Fruit fly (Drosophila melanogaster) whole organism, embryonic: ENCODE results near the gene CG33796.

Source experiments
- BtbVII ChIP-seq: fragments of 200-800 bp; sonication (Bioruptor generic); optimal IDR thresholded peaks from 3 replicates; lab custom pipeline; 2017; ENCODE audit warnings: missing biosample characterization, mild to moderate bottlenecking, missing genetic modification characterization
- CG10147 ChIP-seq: fragments of 200-800 bp; sonication (Bioruptor generic); optimal IDR thresholded peaks from 2 replicates; lab custom pipeline; 2019; ENCODE audit warnings: missing biosample characterization, mild to moderate bottlenecking, missing genetic modification characterization, moderate library complexity
- CG11247 ChIP-seq: fragments of 200-800 bp; sonication (Bioruptor generic); IDR thresholded peaks from 2 replicates; pipeline ENCODE4 v1.3.6; 2022; ENCODE audit warnings: missing biosample characterization, missing genetic modification characterization
- CG12299 ChIP-seq: fragments of 200-800 bp; sonication (Bioruptor generic); optimal IDR thresholded peaks from 2 replicates; lab custom pipeline; 2018; ENCODE audit warnings: missing biosample characterization, mild to moderate bottlenecking, missing genetic modification characterization
- CG17186 ChIP-seq: fragments of 200-800 bp; sonication (Bioruptor generic); optimal IDR thresholded peaks from 3 replicates; lab custom pipeline; 2017; ENCODE audit warnings: missing biosample characterization, missing genetic modification reagents, missing genetic modification characterization
- CG32772 ChIP-seq: fragments of 200-800 bp; sonication (Bioruptor generic); IDR thresholded peaks from 2 replicates; pipeline ENCODE4 v1.3.6; 2022; ENCODE audit warnings: missing biosample characterization, missing genetic modification characterization
- CG33557 ChIP-seq: fragments of 200-800 bp; sonication (Bioruptor generic); optimal IDR thresholded peaks from 2 replicates; lab custom pipeline; 2019; ENCODE audit warnings: missing biosample characterization, mild to moderate bottlenecking, missing genetic modification characterization, moderate library complexity
- CG3726 ChIP-seq: fragments of 200-800 bp; sonication (Bioruptor generic); IDR thresholded peaks from 3 replicates; pipeline ENCODE4, ENCODE4 v1.3.6; 2022; ENCODE audit warnings: missing biosample characterization, missing genetic modification characterization
- CG43689 ChIP-seq: fragments of 200-800 bp; sonication (Bioruptor generic); IDR thresholded peaks from 2 replicates; pipeline ENCODE4 v1.3.6; 2022; ENCODE audit warnings: missing biosample characterization, missing genetic modification characterization
- CG6683 ChIP-seq: fragments of 200-800 bp; sonication (Bioruptor generic); optimal IDR thresholded peaks from 2 replicates; lab custom pipeline; 2017; ENCODE audit warnings: missing biosample characterization, mild to moderate bottlenecking, missing genetic modification characterization, missing genetic modification reagents
- CG6791 ChIP-seq: fragments of 200-800 bp; sonication (Bioruptor generic); IDR thresholded peaks from 3 replicates; pipeline ENCODE4 v1.3.6; 2022; ENCODE audit warnings: missing biosample characterization, missing genetic modification characterization; ENCODE audit not compliant: partially characterized antibody
- CG7963 ChIP-seq: fragments of 200-800 bp; sonication (Bioruptor generic); IDR thresholded peaks from 3 replicates; pipeline ENCODE4 v1.3.6; 2022; ENCODE audit warnings: missing biosample characterization, missing genetic modification characterization; ENCODE audit not compliant: partially characterized antibody
- CG8944 ChIP-seq: fragments of 200-800 bp; sonication (Bioruptor generic); optimal IDR thresholded peaks from 3 replicates; lab custom pipeline; 2016; ENCODE audit warnings: missing biosample characterization, missing genetic modification characterization
- CG9609 ChIP-seq: fragments of 200-800 bp; sonication (Bioruptor generic); optimal IDR thresholded peaks from 3 replicates; lab custom pipeline; 2016; ENCODE audit warnings: missing biosample characterization, missing genetic modification characterization
- CG9876 ChIP-seq: fragments of 200-800 bp; sonication (Bioruptor generic); optimal IDR thresholded peaks from 2 replicates; lab custom pipeline; 2016; ENCODE audit warnings: missing biosample characterization, missing genetic modification characterization
- CTCF ChIP-seq: fragments of 200-800 bp; sonication (Bioruptor generic); optimal IDR thresholded peaks from 2 replicates; lab custom pipeline; 2017; ENCODE audit warnings: missing biosample characterization, mild to moderate bottlenecking, missing genetic modification characterization, moderate library complexity
- Dll ChIP-seq: fragments of 200-800 bp; sonication (Bioruptor generic); IDR thresholded peaks from 4 replicates; pipeline ENCODE4 v1.3.6; 2022; ENCODE audit warnings: missing biosample characterization, missing genetic modification characterization; ENCODE audit not compliant: partially characterized antibody
- Doc3 ChIP-seq: fragments of 200-800 bp; sonication (Bioruptor generic); IDR thresholded peaks from 3 replicates; pipeline ENCODE4 v1.3.6; 2022; ENCODE audit warnings: missing biosample characterization, missing genetic modification characterization; ENCODE audit not compliant: partially characterized antibody
- Drgx ChIP-seq: fragments of 200-800 bp; sonication (Bioruptor generic); IDR thresholded peaks from 2 replicates; pipeline ENCODE4 v1.3.6; 2022; ENCODE audit warnings: missing biosample characterization, missing genetic modification characterization
- HLHmδ ChIP-seq: fragments of 200-800 bp; sonication (Bioruptor generic); optimal IDR thresholded peaks from 2 replicates; lab custom pipeline; 2018; ENCODE audit warnings: missing biosample characterization, mild to moderate bottlenecking, missing genetic modification characterization, moderate library complexity
- Myb ChIP-seq: fragments of 200-800 bp; sonication (Bioruptor generic); optimal IDR thresholded peaks from 2 replicates; lab custom pipeline; 2016; ENCODE audit warnings: missing biosample characterization, missing genetic modification characterization
- NC2β ChIP-seq: fragments of 200-800 bp; sonication (Bioruptor generic); optimal IDR thresholded peaks from 2 replicates; lab custom pipeline; 2016; ENCODE audit warnings: missing biosample characterization, missing genetic modification characterization
- Poxn ChIP-seq: fragments of 200-800 bp; sonication (Bioruptor generic); IDR thresholded peaks from 2 replicates; pipeline ENCODE4 v1.3.6; 2022; ENCODE audit warnings: missing biosample characterization, missing genetic modification characterization
- Ptx1 ChIP-seq: fragments of 200-800 bp; sonication (Bioruptor generic); IDR thresholded peaks from 2 replicates; pipeline ENCODE4 v1.3.6; 2022; ENCODE audit warnings: missing biosample characterization, missing genetic modification characterization
- Sry-δ ChIP-seq: fragments of 200-800 bp; sonication (Bioruptor generic); optimal IDR thresholded peaks from 2 replicates; lab custom pipeline; 2016; ENCODE audit warnings: missing biosample characterization, missing genetic modification characterization
- ap ChIP-seq: fragments of 200-800 bp; sonication (Bioruptor generic); IDR thresholded peaks from 2 replicates; pipeline ENCODE4 v1.3.6; 2022; ENCODE audit warnings: missing biosample characterization, missing genetic modification characterization
- br ChIP-seq: fragments of >200 bp; optimal IDR thresholded peaks from 2 replicates; lab custom pipeline; 2017
- bsh ChIP-seq, 2 experiments: fragments of 200-800 bp; sonication (Bioruptor generic); optimal IDR thresholded peaks; 2 replicates each; lab custom pipeline; 2017 to 2018; ENCODE audit warnings: mild to moderate bottlenecking in 2 of 2, missing biosample characterization in 2 of 2, missing genetic modification characterization in 2 of 2, moderate library complexity in 1 of 2
- cad ChIP-seq: fragments of >200 bp; optimal IDR thresholded peaks from 2 replicates; lab custom pipeline; 2017; ENCODE audit warnings: missing biosample characterization, missing genetic modification characterization
- crc ChIP-seq: fragments of 200-800 bp; sonication (Bioruptor generic); optimal IDR thresholded peaks from 2 replicates; lab custom pipeline; 2016; ENCODE audit warnings: missing biosample characterization, missing genetic modification characterization
- crol ChIP-seq: fragments of 200-800 bp; sonication (Bioruptor generic); IDR thresholded peaks from 2 replicates; pipeline ENCODE4 v1.3.6; 2022; ENCODE audit warnings: missing biosample characterization, missing genetic modification characterization
- fd3F ChIP-seq: fragments of 200-800 bp; sonication (Bioruptor generic); optimal IDR thresholded peaks from 2 replicates; lab custom pipeline; 2018; ENCODE audit warnings: missing biosample characterization, mild to moderate bottlenecking, missing genetic modification characterization, moderate library complexity
- h ChIP-seq: fragments of >200 bp; optimal IDR thresholded peaks from 2 replicates; lab custom pipeline; 2017
- hbn ChIP-seq: fragments of 200-800 bp; sonication (Bioruptor generic); IDR thresholded peaks from 2 replicates; pipeline ENCODE4 v1.3.6; 2022; ENCODE audit warnings: missing biosample characterization, missing genetic modification characterization; ENCODE audit not compliant: partially characterized antibody
- lbe ChIP-seq: fragments of 200-800 bp; sonication (Bioruptor generic); optimal IDR thresholded peaks from 2 replicates; lab custom pipeline; 2016; ENCODE audit warnings: missing biosample characterization, mild to moderate bottlenecking, missing genetic modification characterization
- sens ChIP-seq: fragments of 200-800 bp; sonication (Bioruptor generic); peaks from one replicate; lab custom pipeline; 2016; ENCODE audit warnings: missing biosample characterization, missing genetic modification characterization
- sna ChIP-seq: fragments of 200-800 bp; sonication (Bioruptor generic); IDR thresholded peaks from 2 replicates; pipeline ENCODE4 v1.3.6; 2022; ENCODE audit warnings: missing biosample characterization, missing genetic modification characterization; ENCODE audit not compliant: partially characterized antibody
- stwl ChIP-seq: fragments of 200-800 bp; sonication (Bioruptor generic); optimal IDR thresholded peaks from 3 replicates; lab custom pipeline; 2018; ENCODE audit warnings: missing biosample characterization, mild to moderate bottlenecking, missing genetic modification characterization, moderate library complexity
- tna ChIP-seq: fragments of 200-800 bp; sonication (Bioruptor generic); IDR thresholded peaks from 2 replicates; pipeline ENCODE4 v1.3.6; 2022; ENCODE audit warnings: missing biosample characterization, missing genetic modification characterization; ENCODE audit not compliant: partially characterized antibody
- wdn ChIP-seq: fragments of 200-800 bp; sonication (Bioruptor generic); IDR thresholded peaks from 2 replicates; pipeline ENCODE4 v1.3.6; 2022; ENCODE audit warnings: missing biosample characterization, missing genetic modification characterization
- wor ChIP-seq: fragments of 200-800 bp; sonication (Bioruptor generic); IDR thresholded peaks from 2 replicates; pipeline ENCODE4 v1.3.6; 2022; ENCODE audit warnings: missing biosample characterization, missing genetic modification characterization
- zfh1 ChIP-seq: fragments of 200-800 bp; sonication (Bioruptor generic); IDR thresholded peaks from 3 replicates; pipeline ENCODE4 v1.3.6; 2022; ENCODE audit warnings: missing biosample characterization, missing genetic modification characterization

The CG33796 gene

dm6 chr3L:16170006-16170405 lies at the start of gene CG33796:
CG33796 (minus strand) TSS chr3L:16170106.
- TF ChIP-seq CG9609 (GFP tag; lab: Kevin White, UChicago) (no peak), ap (GFP tag; lab: Robert Waterston, UW) (no peak), zfh1 (GFP tag; lab: Robert Waterston, UW) (no peak), CG10147 (GFP tag; lab: Kevin White, UChicago) (no peak), sna (GFP tag; lab: Robert Waterston, UW) (no peak), CG3726 (GFP tag; lab: Robert Waterston, UW) (no peak), CG6683 (GFP tag; lab: Kevin White, UChicago) (no peak), CG9876 (GFP tag; lab: Kevin White, UChicago) (no peak), Sry-δ (no peak), CG43689 (GFP tag; lab: Robert Waterston, UW) (no peak), CG12299 (no peak), crc (GFP tag; lab: Kevin White, UChicago) (no peak), HLHmδ (GFP tag; lab: Kevin White, UChicago) (no peak), hbn (GFP tag; lab: Robert Waterston, UW) (no peak), Myb (GFP tag; lab: Kevin White, UChicago) (no peak)

- no peak for TF ChIP-seq wor (GFP tag; lab: Robert Waterston, UW)
- TF ChIP-seq sens (GFP tag; lab: Kevin White, UChicago): peak; percentile 64
- no peak for TF ChIP-seq br (lab: Kevin White, UChicago)
- no peak for TF ChIP-seq CG33557 (GFP tag; lab: Kevin White, UChicago)
- TF ChIP-seq bsh (GFP tag; optimal IDR thresholded peaks at IDR 0.05; lab: Kevin White, UChicago): peak in 1 of 2 experiments; percentile 48
- no peak for TF ChIP-seq CG32772 (GFP tag; lab: Robert Waterston, UW)
- TF ChIP-seq Ptx1 (GFP tag; lab: Robert Waterston, UW): 0 out of 2 replicates have a peak, but pooled peaks have one; percentile 15
- TF ChIP-seq cad: no peak
- TF ChIP-seq CG6791 (GFP tag; lab: Robert Waterston, UW): no peak
- TF ChIP-seq CTCF (GFP tag; lab: Kevin White, UChicago): no peak
- no peak for TF ChIP-seq tna (GFP tag; lab: Robert Waterston, UW)
- no peak for TF ChIP-seq stwl (tag; lab: Kevin White, UChicago)
- TF ChIP-seq Drgx: peak; percentile 82
Measured at dm6 chr3L:16217935-16218334, 48.0 kb upstream of the CG33796 start.

- no peak for TF ChIP-seq crol
- TF ChIP-seq Doc3: 0 out of 3 replicates have a peak, but pooled peaks have one; percentile 37
- TF ChIP-seq h (lab: Kevin White, UChicago): no peak
- TF ChIP-seq Dll (GFP tag; lab: Robert Waterston, UW): 0 out of 4 replicates have a peak, but pooled peaks have one; percentile 39
Measured at dm6 chr3L:16217203-16217602, 47.3 kb upstream of the CG33796 start, which contains the start of gene CG13073. CG13073 (minus strand) TSS chr3L:16217303.

dm6 chr3L:16215816-16216215 lies 45.9 kb upstream of the CG33796 start:
- TF ChIP-seq fd3F: no peak
- TF ChIP-seq lbe (GFP tag; lab: Kevin White, UChicago): peak; percentile 37

- TF ChIP-seq CG11247 (GFP tag; lab: Robert Waterston, UW) (no peak), CG8944 (no peak), BtbVII (GFP tag; lab: Kevin White, UChicago) (no peak), NC2β (GFP tag; lab: Kevin White, UChicago) (no peak), CG17186 (no peak), CG7963 (GFP tag; lab: Robert Waterston, UW) (no peak), Poxn (GFP tag; lab: Robert Waterston, UW) (no peak), wdn (GFP tag; lab: Robert Waterston, UW) (no peak)
Measured at dm6 chr3L:16215411-16215810, 45.5 kb upstream of the CG33796 start.
